Fruit fly (Drosophila melanogaster) whole organism, prepupa: ENCODE measurements around the gene CG4653.
A peak's percentile ranks its signal among the peaks of the same experiment; 100 is the strongest.

ENCODE experiments used
- Blimp-1 ChIP-seq: fragments of 200-800 bp; sonication (Bioruptor generic); optimal IDR thresholded peaks from 3 replicates; lab custom pipeline; 2017; ENCODE audit warnings: missing biosample characterization, missing genetic modification characterization, mild to moderate bottlenecking, moderate library complexity, missing genetic modification reagents
- CG32006 ChIP-seq: fragments of 200-800 bp; sonication (Bioruptor generic); optimal IDR thresholded peaks from 3 replicates; lab custom pipeline; 2017; ENCODE audit warnings: missing biosample characterization, mild to moderate bottlenecking, missing genetic modification characterization
- Ets21C ChIP-seq: fragments of 200-800 bp; sonication (Bioruptor generic); optimal IDR thresholded peaks from 3 replicates; lab custom pipeline; 2016; ENCODE audit warnings: missing biosample characterization, missing genetic modification characterization
- Ets96B ChIP-seq: fragments of 200-800 bp; optimal IDR thresholded peaks from 2 replicates; lab custom pipeline; 2019; ENCODE audit warnings: missing biosample characterization, mild to moderate bottlenecking, missing genetic modification characterization, moderate library complexity
- Lpt ChIP-seq: fragments of 200-800 bp; sonication (Bioruptor generic); optimal IDR thresholded peaks from 3 replicates; lab custom pipeline; 2016; ENCODE audit warnings: missing biosample characterization, missing genetic modification characterization
- vri ChIP-seq: fragments of 200-800 bp; sonication (Bioruptor generic); optimal IDR thresholded peaks from 3 replicates; lab custom pipeline; 2016; ENCODE audit warnings: missing biosample characterization, mild to moderate bottlenecking, missing genetic modification characterization

dm6 chrX:16701941-16702340 lies 1.9 kb upstream of the CG4653 start, which contains the start of gene sphe:
- TF ChIP-seq CG32006 (GFP tag; lab: Kevin White, UChicago) (no peak), Ets21C (GFP tag; lab: Kevin White, UChicago) (no peak), vri (GFP tag; lab: Kevin White, UChicago) (peak; percentile 84), Ets96B (tag; lab: Kevin White, UChicago) (no peak), Blimp-1 (GFP tag; lab: Kevin White, UChicago) (no peak), Lpt (GFP tag; lab: Kevin White, UChicago) (no peak)
